Fruit fly (Drosophila melanogaster) whole organism, prepupa: ENCODE data around the gene Cp110.

Experiments used
- CG10631 ChIP-seq: fragments of 200-800 bp; sonication (Bioruptor generic); optimal IDR thresholded peaks from 2 replicates; lab custom pipeline; 2016; ENCODE audit warnings: missing biosample characterization, missing genetic modification characterization
- CG10669 ChIP-seq: fragments of 200-800 bp; sonication (Bioruptor generic); optimal IDR thresholded peaks from 3 replicates; lab custom pipeline; 2018; ENCODE audit warnings: missing biosample characterization, mild to moderate bottlenecking, missing genetic modification characterization, moderate library complexity
- CG11762 ChIP-seq: fragments of 200-800 bp; sonication (Bioruptor generic); optimal IDR thresholded peaks from 3 replicates; lab custom pipeline; 2016; ENCODE audit warnings: missing biosample characterization, missing genetic modification characterization; ENCODE audit not compliant: insufficient read depth
- CG15336 ChIP-seq: fragments of 200-800 bp; sonication (Bioruptor generic); IDR thresholded peaks from 2 replicates; pipeline ENCODE4 v1.3.6; 2022; ENCODE audit warnings: missing biosample characterization, missing genetic modification characterization
- CG1621 ChIP-seq: fragments of 200-800 bp; sonication (Bioruptor generic); optimal IDR thresholded peaks from 3 replicates; lab custom pipeline; 2018; ENCODE audit warnings: missing biosample characterization, mild to moderate bottlenecking, missing genetic modification characterization
- CG3032 ChIP-seq: fragments of 200-800 bp; optimal IDR thresholded peaks from 2 replicates; lab custom pipeline; 2019; ENCODE audit warnings: missing biosample characterization, mild to moderate bottlenecking, missing genetic modification characterization, moderate library complexity
- CG31627 ChIP-seq: fragments of 200-800 bp; sonication (Bioruptor generic); optimal IDR thresholded peaks from 3 replicates; lab custom pipeline; 2016; ENCODE audit warnings: missing biosample characterization, missing genetic modification characterization
- CG32006 ChIP-seq: fragments of 200-800 bp; sonication (Bioruptor generic); optimal IDR thresholded peaks from 3 replicates; lab custom pipeline; 2017; ENCODE audit warnings: missing biosample characterization, mild to moderate bottlenecking, missing genetic modification characterization
- CG34406 ChIP-seq: fragments of 200-800 bp; sonication (Bioruptor generic); optimal IDR thresholded peaks from 3 replicates; lab custom pipeline; 2016; ENCODE audit warnings: missing biosample characterization, missing genetic modification characterization
- CG4318 ChIP-seq: fragments of 200-800 bp; sonication (Bioruptor generic); optimal IDR thresholded peaks from 3 replicates; lab custom pipeline; 2017; ENCODE audit warnings: missing biosample characterization, mild to moderate bottlenecking, missing genetic modification characterization
- CG6276 ChIP-seq: fragments of 200-800 bp; sonication (Bioruptor generic); optimal IDR thresholded peaks from 2 replicates; lab custom pipeline; 2017; ENCODE audit warnings: missing biosample characterization, mild to moderate bottlenecking, missing genetic modification characterization
- CG6792 ChIP-seq: fragments of 200-800 bp; sonication (Bioruptor generic); optimal IDR thresholded peaks from 3 replicates; lab custom pipeline; 2016; ENCODE audit warnings: missing biosample characterization, missing genetic modification characterization
- CG6808 ChIP-seq: fragments of 200-800 bp; sonication (Bioruptor generic); optimal IDR thresholded peaks from 3 replicates; lab custom pipeline; 2017; ENCODE audit warnings: missing biosample characterization, missing genetic modification characterization, mild to moderate bottlenecking, moderate library complexity, missing genetic modification reagents
- CG7368 ChIP-seq: fragments of 200-800 bp; sonication (Bioruptor generic); optimal IDR thresholded peaks from 3 replicates; lab custom pipeline; 2016; ENCODE audit warnings: missing biosample characterization, missing genetic modification characterization
- CG8319 ChIP-seq: fragments of 200-800 bp; sonication (Bioruptor generic); optimal IDR thresholded peaks from 3 replicates; lab custom pipeline; 2016; ENCODE audit warnings: missing biosample characterization, missing genetic modification characterization
- CG8632 ChIP-seq: fragments of 200-800 bp; sonication (Bioruptor generic); optimal IDR thresholded peaks from 3 replicates; lab custom pipeline; 2016; ENCODE audit warnings: missing biosample characterization, missing genetic modification characterization
- CG9139 ChIP-seq: fragments of 200-800 bp; sonication (Bioruptor generic); optimal IDR thresholded peaks from 3 replicates; lab custom pipeline; 2017; ENCODE audit warnings: missing biosample characterization, mild to moderate bottlenecking, missing genetic modification characterization
- Eip75B ChIP-seq: fragments of 200-800 bp; sonication (Bioruptor generic); optimal IDR thresholded peaks from 3 replicates; lab custom pipeline; 2016; ENCODE audit warnings: missing biosample characterization, missing genetic modification characterization
- Eip78C ChIP-seq: fragments of 200-800 bp; sonication (Bioruptor generic); peaks from one replicate; lab custom pipeline; 2016; ENCODE audit warnings: missing biosample characterization, missing genetic modification characterization
- Eip93F ChIP-seq: fragments of 200-800 bp; sonication (Bioruptor generic); optimal IDR thresholded peaks from 2 replicates; lab custom pipeline; 2016; ENCODE audit warnings: missing biosample characterization, mild to moderate bottlenecking, missing genetic modification characterization
- Ets21C ChIP-seq: fragments of 200-800 bp; sonication (Bioruptor generic); optimal IDR thresholded peaks from 3 replicates; lab custom pipeline; 2016; ENCODE audit warnings: missing biosample characterization, missing genetic modification characterization
- Ets96B ChIP-seq: fragments of 200-800 bp; optimal IDR thresholded peaks from 2 replicates; lab custom pipeline; 2019; ENCODE audit warnings: missing biosample characterization, mild to moderate bottlenecking, missing genetic modification characterization, moderate library complexity
- Gug ChIP-seq: fragments of 200-800 bp; sonication (Bioruptor generic); IDR thresholded peaks from 2 replicates; pipeline ENCODE4 v1.3.6; 2022; ENCODE audit warnings: missing biosample characterization, missing genetic modification characterization
- Hr39 ChIP-seq: fragments of 200-800 bp; sonication (Bioruptor generic); optimal IDR thresholded peaks from 2 replicates; lab custom pipeline; 2016; ENCODE audit warnings: missing biosample characterization, missing genetic modification characterization
- Lpt ChIP-seq: fragments of 200-800 bp; sonication (Bioruptor generic); optimal IDR thresholded peaks from 3 replicates; lab custom pipeline; 2016; ENCODE audit warnings: missing biosample characterization, missing genetic modification characterization
- OdsH ChIP-seq: fragments of 200-800 bp; sonication (Bioruptor generic); optimal IDR thresholded peaks from 3 replicates; lab custom pipeline; 2016; ENCODE audit warnings: missing biosample characterization, missing genetic modification characterization
- Smox ChIP-seq: fragments of 200-800 bp; sonication (Bioruptor generic); optimal IDR thresholded peaks from 3 replicates; lab custom pipeline; 2016; ENCODE audit warnings: missing biosample characterization, missing genetic modification characterization
- Sox102F ChIP-seq: fragments of 200-800 bp; sonication (Bioruptor generic); optimal IDR thresholded peaks from 2 replicates; lab custom pipeline; 2016; ENCODE audit warnings: missing biosample characterization, mild to moderate bottlenecking, missing genetic modification characterization
- Sox14 ChIP-seq: fragments of 200-800 bp; sonication (Bioruptor generic); optimal IDR thresholded peaks from 3 replicates; lab custom pipeline; 2016; ENCODE audit warnings: missing biosample characterization, missing genetic modification characterization
- achi ChIP-seq: fragments of 200-800 bp; sonication (Bioruptor generic); optimal IDR thresholded peaks from 3 replicates; lab custom pipeline; 2016; ENCODE audit warnings: missing biosample characterization, missing genetic modification characterization
- acj6 ChIP-seq: fragments of 200-800 bp; sonication (Bioruptor generic); optimal IDR thresholded peaks from 3 replicates; lab custom pipeline; 2016; ENCODE audit warnings: missing biosample characterization, missing genetic modification characterization
- dac ChIP-seq: fragments of 200-800 bp; sonication (Bioruptor generic); optimal IDR thresholded peaks from 2 replicates; lab custom pipeline; 2017; ENCODE audit warnings: missing biosample characterization, mild to moderate bottlenecking, missing genetic modification characterization
- eg ChIP-seq: fragments of 200-800 bp; sonication (Bioruptor generic); IDR thresholded peaks from 3 replicates; pipeline ENCODE4 v1.3.6; 2022; ENCODE audit warnings: missing biosample characterization, missing genetic modification characterization
- fd59A ChIP-seq: fragments of 200-800 bp; sonication (Bioruptor generic); optimal IDR thresholded peaks from 2 replicates; lab custom pipeline; 2017; ENCODE audit warnings: missing biosample characterization, mild to moderate bottlenecking, missing genetic modification characterization, missing genetic modification reagents
- lz ChIP-seq: fragments of 200-800 bp; sonication (Bioruptor generic); optimal IDR thresholded peaks from 3 replicates; lab custom pipeline; 2016; ENCODE audit warnings: missing biosample characterization, missing genetic modification characterization
- pdm3 ChIP-seq: fragments of 200-800 bp; sonication (Bioruptor generic); optimal IDR thresholded peaks from 3 replicates; lab custom pipeline; 2016; ENCODE audit warnings: missing biosample characterization, missing genetic modification characterization
- salr ChIP-seq, 2 experiments: fragments of 200-800 bp; sonication (Bioruptor generic); optimal IDR thresholded peaks; 3 replicates each; lab custom pipeline; 2016 to 2018; ENCODE audit warnings: missing biosample characterization in 2 of 2, missing genetic modification characterization in 2 of 2, mild to moderate bottlenecking in 1 of 2
- spab ChIP-seq: fragments of 200-800 bp; sonication (Bioruptor generic); optimal IDR thresholded peaks from 2 replicates; lab custom pipeline; 2017; ENCODE audit warnings: missing biosample characterization, mild to moderate bottlenecking, missing genetic modification characterization, missing genetic modification reagents
- svp ChIP-seq: fragments of 200-800 bp; sonication (Bioruptor generic); peaks from one replicate; lab custom pipeline; 2016; ENCODE audit warnings: missing biosample characterization, missing genetic modification characterization
- topi ChIP-seq: fragments of 200-800 bp; sonication (Bioruptor generic); optimal IDR thresholded peaks from 3 replicates; lab custom pipeline; 2016; ENCODE audit warnings: missing biosample characterization, missing genetic modification characterization
- vri ChIP-seq: fragments of 200-800 bp; sonication (Bioruptor generic); optimal IDR thresholded peaks from 3 replicates; lab custom pipeline; 2016; ENCODE audit warnings: missing biosample characterization, mild to moderate bottlenecking, missing genetic modification characterization

Gene Cp110

dm6 chrX:22491028-22491769 lies 9.3 kb downstream of the Cp110 start (continued):
- TF ChIP-seq CG32006 (peak; percentile 76), Smox (GFP tag; lab: Kevin White, UChicago) (no peak), CG8319 (GFP tag; lab: Kevin White, UChicago) (peak; percentile 63), CG4318 (GFP tag; lab: Kevin White, UChicago) (peak; percentile 56), CG1621 (tag; lab: Kevin White, UChicago) (no peak), fd59A (peak; percentile 39), vri (peak; percentile 71), CG34406 (peak; percentile 78), Sox14 (GFP tag; lab: Kevin White, UChicago) (no peak), CG31627 (GFP tag; lab: Kevin White, UChicago) (peak; percentile 44)

DNA sequence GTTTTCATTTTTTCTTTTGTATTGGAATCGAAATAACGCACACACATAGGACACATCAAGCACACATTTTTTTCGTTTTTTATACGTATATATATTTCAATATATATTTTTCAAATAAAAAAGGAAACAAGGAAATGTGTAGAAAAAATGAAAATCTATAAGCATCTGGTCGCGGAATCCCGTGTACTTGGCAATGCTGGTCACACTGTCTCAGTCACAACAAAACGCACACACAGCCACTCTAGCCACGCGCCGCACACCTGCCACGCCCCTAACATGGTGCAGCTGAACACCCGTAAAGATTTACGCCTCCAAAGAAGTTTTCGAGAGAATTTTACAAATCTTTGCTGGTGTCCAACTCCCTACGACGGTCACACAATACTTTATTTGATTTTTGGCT lies 17.7 kb downstream of the Cp110 start:
- TF ChIP-seq Lpt = no peak
- no peak for TF ChIP-seq Sox14 (GFP tag; lab: Kevin White, UChicago)
- TF ChIP-seq topi = no peak
- TF ChIP-seq Eip75B (GFP tag; lab: Kevin White, UChicago) = no peak
- TF ChIP-seq Smox (GFP tag; lab: Kevin White, UChicago) = no peak
- TF ChIP-seq CG8632 (GFP tag; lab: Kevin White, UChicago) = no peak
- TF ChIP-seq CG15336 (GFP tag; lab: Robert Waterston, UW) = no peak

- TF ChIP-seq CG32006 = no peak
- no peak for TF ChIP-seq Ets21C (GFP tag; lab: Kevin White, UChicago)
- no peak for TF ChIP-seq CG6808
- no peak for TF ChIP-seq lz (GFP tag; lab: Kevin White, UChicago)
- no peak for TF ChIP-seq svp (GFP tag; lab: Kevin White, UChicago)
- TF ChIP-seq dac = no peak
- no peak for TF ChIP-seq CG6276
- no peak for TF ChIP-seq CG8632 (GFP tag; lab: Kevin White, UChicago)
- TF ChIP-seq spab (GFP tag; lab: Kevin White, UChicago) = no peak
- no peak for TF ChIP-seq CG10631
- TF ChIP-seq CG9139 (GFP tag; lab: Kevin White, UChicago) = no peak
- no peak for TF ChIP-seq achi
- no peak for TF ChIP-seq CG11762 (GFP tag; lab: Kevin White, UChicago)
- TF ChIP-seq Eip78C (GFP tag; lab: Kevin White, UChicago) = no peak
- TF ChIP-seq, all 60 proteins: peak for 0
Measured at dm6 chrX:22502225-22502624, 20.3 kb downstream of the Cp110 start.

DNA sequence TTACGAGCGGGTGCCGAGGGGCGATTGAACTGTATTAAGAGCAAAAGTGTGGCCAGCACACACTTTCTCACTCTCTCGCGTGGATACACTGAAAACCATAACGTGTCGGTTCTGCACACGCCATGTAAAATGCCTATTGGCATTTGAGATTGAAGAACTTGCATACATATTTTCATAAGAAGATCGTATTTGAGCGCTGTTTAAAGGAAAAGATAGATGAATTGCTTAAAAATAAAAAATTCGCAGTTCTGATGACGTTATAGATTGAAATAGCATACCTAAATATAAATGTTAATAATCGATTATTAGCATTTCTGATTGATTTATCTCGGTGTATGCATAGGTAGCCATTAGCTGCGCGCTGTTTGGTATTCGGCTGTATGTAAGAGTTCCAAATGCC lies 27.2 kb downstream of the Cp110 start:
- TF ChIP-seq Hr39 (no peak), CG32006 (peak; percentile 79), Ets21C (GFP tag; lab: Kevin White, UChicago) (no peak), CG6808 (no peak), salr (GFP tag; optimal IDR thresholded peaks at IDR 0.05; lab: Kevin White, UChicago) (no peak), Lpt (peak; percentile 50), CG34406 (no peak), CG8632 (GFP tag; lab: Kevin White, UChicago) (no peak), acj6 (GFP tag; lab: Kevin White, UChicago) (no peak), Eip78C (GFP tag; lab: Kevin White, UChicago) (peak; percentile 56), Eip93F (GFP tag; lab: Kevin White, UChicago) (no peak), CG8319 (GFP tag; lab: Kevin White, UChicago) (no peak), eg (no peak; the same call in 2 of the 3 replicates), CG7368 (no peak), fd59A (no peak), lz (GFP tag; lab: Kevin White, UChicago) (no peak), dac (peak; percentile 20), pdm3 (peak; percentile 19), topi (no peak), Sox102F (GFP tag; lab: Kevin White, UChicago) (no peak), Sox14 (GFP tag; lab: Kevin White, UChicago) (no peak), CG10631 (peak; percentile 18), OdsH (GFP tag; lab: Kevin White, UChicago) (peak; percentile 38), Ets96B (tag; lab: Kevin White, UChicago) (no peak), svp (GFP tag; lab: Kevin White, UChicago) (peak; percentile 17), CG4318 (GFP tag; lab: Kevin White, UChicago) (peak; percentile 31), CG6792 (GFP tag; lab: Kevin White, UChicago) (no peak), CG3032 (no peak), CG6276 (no peak), Gug (0 out of 2 replicates have a peak, but pooled peaks have one; percentile 16), Smox (GFP tag; lab: Kevin White, UChicago) (no peak), CG11762 (GFP tag; lab: Kevin White, UChicago) (peak; percentile 2), spab (GFP tag; lab: Kevin White, UChicago) (no peak), CG10669 (GFP tag; lab: Kevin White, UChicago) (no peak), achi (no peak)
